Worm (Caenorhabditis elegans) whole organism, late embryonic: ENCODE results near the gene str-118.

Experiments
- C38D4.7 ChIP-seq: fragments of 200-800 bp; sonication (Bioruptor generic); optimal IDR thresholded peaks from 2 replicates; lab custom pipeline; 2018; ENCODE audit warnings: mild to moderate bottlenecking, missing genetic modification characterization, moderate library complexity, missing compliant biosample characterization
- dmd-4 ChIP-seq: sonication (generic microtip); optimal IDR thresholded peaks from 2 replicates; lab custom pipeline; 2016; ENCODE audit warnings: borderline replicate concordance, missing genetic modification characterization, missing compliant biosample characterization
- elt-2 ChIP-seq: sonication (generic microtip); optimal IDR thresholded peaks from 2 replicates; lab custom pipeline; 2016; ENCODE audit warnings: missing genetic modification reagents, missing genetic modification characterization, missing compliant biosample characterization
- lin-11 ChIP-seq: fragments of 200-800 bp; sonication (Bioruptor generic); optimal IDR thresholded peaks from 2 replicates; lab custom pipeline; 2018; ENCODE audit warnings: mild to moderate bottlenecking, missing genetic modification characterization, missing compliant biosample characterization
- nfya-1 ChIP-seq: sonication (generic microtip); optimal IDR thresholded peaks from 2 replicates; lab custom pipeline; 2017; ENCODE audit warnings: missing genetic modification characterization, mild to moderate bottlenecking, missing compliant biosample characterization, antibody characterized with exemption, moderate library complexity
- nhr-11 ChIP-seq: fragments of 150-350 bp; optimal IDR thresholded peaks from 2 replicates; lab custom pipeline; 2014; ENCODE audit warnings: missing biosample characterization, missing genetic modification characterization
- pqm-1 ChIP-seq: sonication (generic microtip); optimal IDR thresholded peaks from 2 replicates; lab custom pipeline; 2016; ENCODE audit warnings: missing genetic modification characterization, missing compliant biosample characterization
- rnt-1 ChIP-seq: sonication (generic microtip); optimal IDR thresholded peaks from 2 replicates; lab custom pipeline; 2016; ENCODE audit warnings: missing genetic modification characterization, missing compliant biosample characterization
- sdc-2 ChIP-seq: sonication (generic microtip); optimal IDR thresholded peaks from 2 replicates; lab custom pipeline; 2016; ENCODE audit warnings: missing genotype, missing genetic modification characterization, missing compliant biosample characterization

DNA sequence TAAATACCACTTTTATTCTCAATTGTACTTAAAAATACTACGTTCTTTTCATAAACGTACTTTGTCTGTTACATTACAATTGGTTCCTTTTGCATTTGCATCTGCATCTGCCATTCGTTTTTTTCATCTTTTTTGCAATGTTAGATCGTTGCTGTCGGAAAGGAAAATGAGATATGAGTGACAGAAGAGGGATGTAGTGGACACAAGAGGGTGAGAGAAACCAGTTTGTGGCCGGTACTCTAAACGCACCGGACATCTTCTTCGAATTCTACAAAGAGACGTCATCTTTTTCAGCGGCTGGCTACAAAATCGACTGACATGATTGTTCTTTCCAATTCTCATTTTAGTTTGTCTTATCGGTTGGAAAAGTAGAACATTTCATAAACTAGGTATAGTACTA lies 49.2 kb upstream of the str-118 start:
- TF ChIP-seq rnt-1 (no peak), pqm-1 (no peak), nfya-1 (tag; lab: Kevin White, UChicago) (no peak), lin-11 (tag; lab: Kevin White, UChicago) (no peak), dmd-4 (tag; lab: Kevin White, UChicago) (no peak), sdc-2 (no peak), elt-2 (no peak), C38D4.7 (no peak), nhr-11 (no peak)
